Worm (Caenorhabditis elegans) whole organism, late embryonic: ENCODE data around the gene chil-9.

Source experiments
- F13H6.1 ChIP-seq: sonication (generic microtip); optimal IDR thresholded peaks from 2 replicates; lab custom pipeline; 2016; ENCODE audit warnings: missing genetic modification characterization, missing compliant biosample characterization
- K02D7.2 ChIP-seq: sonication (generic microtip); optimal IDR thresholded peaks from 2 replicates; lab custom pipeline; 2017; ENCODE audit warnings: mild to moderate bottlenecking, missing genetic modification characterization, missing compliant biosample characterization
- Y22D7AL.16 ChIP-seq: sonication (generic microtip); optimal IDR thresholded peaks from 2 replicates; lab custom pipeline; 2016; ENCODE audit warnings: missing genetic modification characterization, missing compliant biosample characterization
- ceh-18 ChIP-seq: sonication (generic microtip); optimal IDR thresholded peaks from 2 replicates; lab custom pipeline; 2016; ENCODE audit warnings: missing genetic modification characterization, missing compliant biosample characterization
- ceh-22 ChIP-seq: sonication (generic microtip); optimal IDR thresholded peaks from 2 replicates; lab custom pipeline; 2017; ENCODE audit warnings: missing biosample characterization, missing genetic modification characterization
- dmd-4 ChIP-seq: sonication (generic microtip); optimal IDR thresholded peaks from 2 replicates; lab custom pipeline; 2016; ENCODE audit warnings: borderline replicate concordance, missing genetic modification characterization, missing compliant biosample characterization
- dve-1 ChIP-seq: sonication (generic microtip); optimal IDR thresholded peaks from 2 replicates; lab custom pipeline; 2017; ENCODE audit warnings: antibody characterized with exemption, mild to moderate bottlenecking, missing genetic modification characterization, missing compliant biosample characterization
- elt-4 ChIP-seq: sonication (generic microtip); optimal IDR thresholded peaks from 2 replicates; lab custom pipeline; 2016; ENCODE audit warnings: missing genetic modification characterization, missing compliant biosample characterization
- ets-4 ChIP-seq: sonication (generic microtip); optimal IDR thresholded peaks from 2 replicates; lab custom pipeline; 2016; ENCODE audit warnings: missing genetic modification characterization, missing compliant biosample characterization
- eyg-1 ChIP-seq: sonication (generic microtip); optimal IDR thresholded peaks from 2 replicates; lab custom pipeline; 2016; ENCODE audit warnings: missing genotype, missing genetic modification characterization, missing compliant biosample characterization
- hlh-15 ChIP-seq: sonication (generic microtip); optimal IDR thresholded peaks from 2 replicates; lab custom pipeline; 2016; ENCODE audit warnings: missing genetic modification characterization, missing compliant biosample characterization
- hlh-30 ChIP-seq: sonication (generic microtip); optimal IDR thresholded peaks from 2 replicates; lab custom pipeline; 2017; ENCODE audit warnings: antibody characterized with exemption, missing genetic modification characterization, missing compliant biosample characterization; ENCODE audit not compliant: insufficient read depth
- hlh-6 ChIP-seq: sonication (generic microtip); optimal IDR thresholded peaks from 2 replicates; lab custom pipeline; 2016; ENCODE audit warnings: missing genotype, missing genetic modification characterization, missing compliant biosample characterization
- lim-6 ChIP-seq: sonication (generic microtip); optimal IDR thresholded peaks from 2 replicates; lab custom pipeline; 2016; ENCODE audit warnings: missing genetic modification characterization, missing compliant biosample characterization
- madf-2 ChIP-seq: sonication (generic microtip); optimal IDR thresholded peaks from 2 replicates; lab custom pipeline; 2017; ENCODE audit warnings: missing genetic modification characterization, missing compliant biosample characterization
- mec-3 ChIP-seq: sonication (generic microtip); optimal IDR thresholded peaks from 2 replicates; lab custom pipeline; 2016; ENCODE audit warnings: borderline replicate concordance, missing genetic modification characterization, missing compliant biosample characterization
- nfya-1 ChIP-seq: sonication (generic microtip); optimal IDR thresholded peaks from 2 replicates; lab custom pipeline; 2017; ENCODE audit warnings: missing genetic modification characterization, mild to moderate bottlenecking, missing compliant biosample characterization, antibody characterized with exemption, moderate library complexity
- nhr-232 ChIP-seq: sonication (generic microtip); optimal IDR thresholded peaks from 2 replicates; lab custom pipeline; 2016; ENCODE audit warnings: missing genetic modification characterization, missing compliant biosample characterization
- npax-4 ChIP-seq: sonication (generic microtip); optimal IDR thresholded peaks from 2 replicates; lab custom pipeline; 2016; ENCODE audit warnings: missing genetic modification characterization, missing compliant biosample characterization
- pat-9 ChIP-seq: fragments of 200-800 bp; sonication (Bioruptor generic); optimal IDR thresholded peaks from 2 replicates; lab custom pipeline; 2018; ENCODE audit warnings: mild to moderate bottlenecking, missing genetic modification characterization, moderate library complexity, missing compliant biosample characterization
- pha-2 ChIP-seq: sonication (generic microtip); optimal IDR thresholded peaks from 2 replicates; lab custom pipeline; 2017; ENCODE audit warnings: mild to moderate bottlenecking, missing genetic modification characterization, missing compliant biosample characterization
- pha-4 ChIP-seq: fragments of 150-350 bp; optimal IDR thresholded peaks from 2 replicates; lab custom pipeline; 2018; ENCODE audit warnings: missing biosample characterization, missing genetic modification reagents, missing genetic modification characterization
- pqm-1 ChIP-seq: sonication (generic microtip); optimal IDR thresholded peaks from 2 replicates; lab custom pipeline; 2016; ENCODE audit warnings: missing genetic modification characterization, missing compliant biosample characterization
- rnt-1 ChIP-seq: sonication (generic microtip); optimal IDR thresholded peaks from 2 replicates; lab custom pipeline; 2016; ENCODE audit warnings: missing genetic modification characterization, missing compliant biosample characterization
- sox-2 ChIP-seq: fragments of 200-800 bp; sonication (Bioruptor generic); IDR thresholded peaks from 2 replicates; pipeline ENCODE4 v1.3.6; 2022; ENCODE audit warnings: missing genetic modification reagents, missing genetic modification characterization, missing compliant biosample characterization
- sox-4 ChIP-seq: sonication (generic microtip); optimal IDR thresholded peaks from 2 replicates; lab custom pipeline; 2017; ENCODE audit warnings: mild to moderate bottlenecking, missing genetic modification characterization, inconsistent platforms, missing compliant biosample characterization
- syd-9 ChIP-seq: sonication (generic microtip); optimal IDR thresholded peaks from 2 replicates; lab custom pipeline; 2016; ENCODE audit warnings: mild to moderate bottlenecking, missing genetic modification characterization, moderate library complexity, missing compliant biosample characterization
- tbx-2 ChIP-seq: sonication (generic microtip); optimal IDR thresholded peaks from 2 replicates; lab custom pipeline; 2016; ENCODE audit warnings: missing genetic modification characterization, missing compliant biosample characterization
- tbx-7 ChIP-seq: sonication (generic microtip); optimal IDR thresholded peaks from 2 replicates; lab custom pipeline; 2016; ENCODE audit warnings: missing genotype, missing genetic modification characterization, missing compliant biosample characterization
- ttx-3 ChIP-seq: sonication (generic microtip); optimal IDR thresholded peaks from 2 replicates; lab custom pipeline; 2016; ENCODE audit warnings: missing genetic modification reagents, missing genetic modification characterization, missing compliant biosample characterization
- unc-42 ChIP-seq: sonication (generic microtip); optimal IDR thresholded peaks from 2 replicates; lab custom pipeline; 2016; ENCODE audit warnings: missing genotype, missing genetic modification characterization, missing compliant biosample characterization
- unc-55 ChIP-seq: sonication (generic microtip); optimal IDR thresholded peaks from 2 replicates; lab custom pipeline; 2017; ENCODE audit warnings: missing biosample characterization, missing genetic modification reagents, missing genetic modification characterization
- unc-86 ChIP-seq: sonication (generic microtip); optimal IDR thresholded peaks from 2 replicates; lab custom pipeline; 2016; ENCODE audit warnings: missing genetic modification characterization, missing compliant biosample characterization
- zip-5 ChIP-seq: sonication (generic microtip); optimal IDR thresholded peaks from 2 replicates; lab custom pipeline; 2016; ENCODE audit warnings: missing genetic modification characterization, missing compliant biosample characterization

Gene chil-9

ce11 chrII:9874508-9875229, 29.5 kb upstream of the chil-9 start, which contains the start of the genes chil-2 and ctsa-3.2:
TSS of gene chil-2 (minus strand) at chrII:9874608.
TSS of gene ctsa-3.2 (plus strand) at chrII:9875179.
- TF ChIP-seq lim-6 (tag; lab: Kevin White, UChicago) (no peak), zip-5 (tag; lab: Kevin White, UChicago) (no peak), syd-9 (tag; lab: Kevin White, UChicago) (no peak), npax-4 (tag; lab: Kevin White, UChicago) (no peak), pat-9 (tag; lab: Kevin White, UChicago) (no peak), sox-2 (GFP tag; lab: Robert Waterston, UW) (no peak), dmd-4 (no peak), mec-3 (tag; lab: Kevin White, UChicago) (no peak), ttx-3 (no peak), nhr-232 (tag; lab: Kevin White, UChicago) (no peak), K02D7.2 (no peak), pha-4 (tag; lab: Kevin White, UChicago) (no peak), Y22D7AL.16 (tag; lab: Kevin White, UChicago) (no peak), hlh-6 (tag; lab: Kevin White, UChicago) (no peak), ceh-18 (tag; lab: Kevin White, UChicago) (no peak), eyg-1 (tag; lab: Kevin White, UChicago) (no peak), dve-1 (no peak), unc-86 (tag; lab: Kevin White, UChicago) (no peak), unc-42 (tag; lab: Kevin White, UChicago) (no peak), madf-2 (tag; lab: Kevin White, UChicago) (no peak)

- TF ChIP-seq tbx-2 (tag; lab: Kevin White, UChicago) (no peak), madf-2 (tag; lab: Kevin White, UChicago) (no peak), hlh-30 (tag; lab: Kevin White, UChicago) (no peak)
Measured at ce11 chrII:9872961-9873360, 27.8 kb upstream of the chil-9 start, which contains the start of gene chil-8. TSS of gene chil-8 (minus strand) at chrII:9873061.

- TF ChIP-seq pqm-1 (tag; lab: Kevin White, UChicago), result no peak
- no peak for TF ChIP-seq ets-4 (tag; lab: Kevin White, UChicago)
- TF ChIP-seq sox-4 (tag; lab: Kevin White, UChicago), result no peak
- no peak for TF ChIP-seq tbx-7 (tag; lab: Kevin White, UChicago)
- no peak for TF ChIP-seq pha-2 (tag; lab: Kevin White, UChicago)
- no peak for TF ChIP-seq elt-4 (tag; lab: Kevin White, UChicago)
- no peak for TF ChIP-seq unc-42 (tag; lab: Kevin White, UChicago)
- no peak for TF ChIP-seq unc-55 (GFP tag; lab: Kevin White, UChicago)
- no peak for TF ChIP-seq nfya-1
- TF ChIP-seq rnt-1 (tag; lab: Kevin White, UChicago), result no peak
- TF ChIP-seq ceh-22 (tag; lab: Kevin White, UChicago), result no peak
Measured at ce11 chrII:9871061-9871460, 25.9 kb upstream of the chil-9 start, which contains the start of gene chil-7. TSS of gene chil-7 (minus strand) at chrII:9871172.

ce11 chrII:9868698-9869097, 23.6 kb upstream of the chil-9 start, which contains the start of gene old-1:
TSS of gene old-1 (minus strand) at chrII:9868747.
- TF ChIP-seq nfya-1, result peak; percentile 65
- no peak for TF ChIP-seq K02D7.2

- TF ChIP-seq hlh-15 (tag; lab: Kevin White, UChicago) (no peak), ceh-18 (tag; lab: Kevin White, UChicago) (no peak), zip-5 (tag; lab: Kevin White, UChicago) (no peak), F13H6.1 (tag; lab: Kevin White, UChicago) (no peak), ttx-3 (no peak), mec-3 (tag; lab: Kevin White, UChicago) (no peak)
Measured at ce11 chrII:9868207-9868606, 23.1 kb upstream of the chil-9 start.
